Worm (Caenorhabditis elegans) whole organism, L4 larva: ENCODE results near the gene isw-1.

Experiments used
- D1046.2 ChIP-seq: fragments of 200-800 bp; sonication (Bioruptor generic); IDR thresholded peaks from 2 replicates; pipeline ENCODE4 v1.3.6; 2022; ENCODE audit warnings: missing genetic modification characterization, missing compliant biosample characterization
- F37D6.2 ChIP-seq: sonication (generic microtip); optimal IDR thresholded peaks from 2 replicates; lab custom pipeline; 2016; ENCODE audit warnings: mild to moderate bottlenecking, missing genetic modification characterization, missing compliant biosample characterization
- F49E8.2 ChIP-seq: sonication (generic microtip); optimal IDR thresholded peaks from 2 replicates; lab custom pipeline; 2016; ENCODE audit warnings: missing compliant biosample characterization, mild to moderate bottlenecking, missing genetic modification characterization, borderline replicate concordance
- T26A8.4 ChIP-seq: fragments of 200-800 bp; sonication (Bioruptor generic); IDR thresholded peaks from 2 replicates; pipeline ENCODE4 v1.3.6; 2022; ENCODE audit warnings: missing genetic modification characterization, missing compliant biosample characterization
- Y48G9A.11 ChIP-seq: fragments of 200-800 bp; sonication (Bioruptor generic); IDR thresholded peaks from 2 replicates; pipeline ENCODE4 v1.3.6; 2022; ENCODE audit warnings: missing genetic modification reagents, missing genetic modification characterization, missing compliant biosample characterization
- Y5F2A.4 ChIP-seq: fragments of 200-800 bp; sonication (Bioruptor generic); optimal IDR thresholded peaks from 2 replicates; lab custom pipeline; 2018; ENCODE audit warnings: mild to moderate bottlenecking, missing genetic modification characterization, missing compliant biosample characterization
- Y75B8A.6 ChIP-seq: fragments of 200-800 bp; sonication (Bioruptor generic); IDR thresholded peaks from 2 replicates; pipeline ENCODE4 v1.3.6; 2022; ENCODE audit warnings: missing genetic modification reagents, missing genetic modification characterization, missing compliant biosample characterization
- ZK337.2 ChIP-seq: fragments of 200-800 bp; sonication (Bioruptor generic); IDR thresholded peaks from 2 replicates; pipeline ENCODE4 v1.3.6; 2022; ENCODE audit warnings: missing genetic modification reagents, missing genetic modification characterization, missing compliant biosample characterization
- aha-1 ChIP-seq: fragments of 150-350 bp; peaks from one replicate; lab custom pipeline; 2014; ENCODE audit warnings: missing biosample characterization, missing genetic modification characterization
- ama-1 ChIP-seq: fragments of 150-350 bp; optimal IDR thresholded peaks from 2 replicates; lab custom pipeline; 2014; ENCODE audit warnings: inconsistent platforms, mixed read lengths
- arid-1 ChIP-seq: fragments of 200-800 bp; sonication (Bioruptor generic); conservative IDR thresholded peaks from 2 replicates; pipeline ENCODE4 v1.3.6; 2022; ENCODE audit warnings: missing genetic modification reagents, missing genetic modification characterization, missing compliant biosample characterization
- attf-4 ChIP-seq: sonication (generic microtip); optimal IDR thresholded peaks from 3 replicates; lab custom pipeline; 2017; ENCODE audit warnings: missing biosample characterization, missing genetic modification characterization
- ceh-28 ChIP-seq: fragments of 150-350 bp; optimal IDR thresholded peaks from 2 replicates; lab custom pipeline; 2014; ENCODE audit warnings: missing biosample characterization, missing genetic modification reagents, missing genetic modification characterization
- ceh-62 ChIP-seq: sonication (generic microtip); optimal IDR thresholded peaks from 2 replicates; lab custom pipeline; 2017; ENCODE audit warnings: missing biosample characterization, missing genetic modification characterization
- ctbp-1 ChIP-seq: fragments of 200-800 bp; sonication (Bioruptor generic); IDR thresholded peaks from 2 replicates; pipeline ENCODE4 v1.3.6; 2022; ENCODE audit warnings: missing genetic modification reagents, missing genetic modification characterization, missing compliant biosample characterization
- dpl-1 ChIP-seq: fragments of 150-350 bp; optimal IDR thresholded peaks from 2 replicates; lab custom pipeline; 2014; ENCODE audit warnings: missing biosample characterization, missing genetic modification reagents, missing genetic modification characterization
- fkh-10 ChIP-seq: fragments of 150-350 bp; optimal IDR thresholded peaks from 2 replicates; lab custom pipeline; 2014; ENCODE audit warnings: missing biosample characterization, missing genetic modification reagents, missing genetic modification characterization
- fos-1 ChIP-seq: fragments of 150-350 bp; optimal IDR thresholded peaks from 2 replicates; lab custom pipeline; 2014; ENCODE audit warnings: missing biosample characterization, missing genetic modification characterization
- hif-1 ChIP-seq, 2 experiments: sonication (generic microtip); optimal IDR thresholded peaks; 2 replicates each; lab custom pipeline; 2016 to 2017; ENCODE audit warnings: missing compliant biosample characterization in 2 of 2, missing genetic modification characterization in 2 of 2, missing genetic modification reagents in 2 of 2, missing genotype in 2 of 2, mild to moderate bottlenecking in 1 of 2
- hlh-11 ChIP-seq: fragments of 200-800 bp; sonication (Bioruptor generic); optimal IDR thresholded peaks from 2 replicates; lab custom pipeline; 2018; ENCODE audit warnings: mild to moderate bottlenecking, missing genetic modification characterization, missing compliant biosample characterization
- hlh-30 ChIP-seq: sonication (generic microtip); optimal IDR thresholded peaks from 2 replicates; lab custom pipeline; 2017; ENCODE audit warnings: antibody characterized with exemption, mild to moderate bottlenecking, missing genetic modification characterization, missing compliant biosample characterization; ENCODE audit not compliant: insufficient read depth
- hmg-1.1 ChIP-seq: fragments of 200-800 bp; sonication (Bioruptor generic); IDR thresholded peaks from 2 replicates; pipeline ENCODE4 v1.3.6; 2022; ENCODE audit warnings: missing genetic modification reagents, missing genetic modification characterization, missing compliant biosample characterization
- lin-1 ChIP-seq: fragments of 200-800 bp; sonication (Bioruptor generic); IDR thresholded peaks from 2 replicates; pipeline ENCODE4 v1.3.6; 2022; ENCODE audit warnings: missing genetic modification reagents, missing genetic modification characterization, missing compliant biosample characterization
- lin-15B ChIP-seq: fragments of 150-350 bp; sonication (generic microtip); optimal IDR thresholded peaks from 3 replicates; lab custom pipeline; 2014; ENCODE audit warnings: missing biosample characterization, missing genetic modification characterization
- lin-29 ChIP-seq: fragments of 200-800 bp; sonication (Bioruptor generic); IDR thresholded peaks from 2 replicates; pipeline ENCODE4 v1.3.6; 2022; ENCODE audit warnings: missing genetic modification reagents, missing genetic modification characterization, missing compliant biosample characterization
- lsy-2 ChIP-seq, 2 experiments: fragments of 150-350 bp in 1 of 2; sonication (generic microtip) in 1 of 2; optimal IDR thresholded peaks; 2 replicates each; lab custom pipeline; 2014 to 2017; ENCODE audit warnings: missing biosample characterization in 2 of 2, missing genetic modification characterization in 2 of 2
- madf-9 ChIP-seq: fragments of 200-800 bp; sonication (Bioruptor generic); conservative IDR thresholded peaks from 2 replicates; pipeline ENCODE4 v1.3.6; 2022; ENCODE audit warnings: missing genetic modification reagents, missing genetic modification characterization, missing compliant biosample characterization
- mdt-29 ChIP-seq: fragments of 200-800 bp; sonication (Bioruptor generic); IDR thresholded peaks from 2 replicates; pipeline ENCODE4 v1.3.6; 2022; ENCODE audit warnings: missing genetic modification reagents, missing genetic modification characterization, missing compliant biosample characterization
- mep-1 ChIP-seq: fragments of 150-350 bp; sonication (generic microtip); optimal IDR thresholded peaks from 3 replicates; lab custom pipeline; 2014; ENCODE audit warnings: missing biosample characterization, missing genetic modification characterization
- mes-2 ChIP-seq: sonication (generic microtip); optimal IDR thresholded peaks from 2 replicates; lab custom pipeline; 2016; ENCODE audit warnings: missing genotype, mild to moderate bottlenecking, missing genetic modification characterization, missing compliant biosample characterization; ENCODE audit not compliant: poor library complexity, severe bottlenecking
- mxl-2 ChIP-seq: fragments of 200-800 bp; sonication (Bioruptor generic); conservative IDR thresholded peaks from 2 replicates; pipeline ENCODE4 v1.3.6; 2022; ENCODE audit warnings: missing genetic modification reagents, missing genetic modification characterization, missing compliant biosample characterization
- mxl-3 ChIP-seq: fragments of 200-800 bp; sonication (Bioruptor generic); optimal IDR thresholded peaks from 2 replicates; lab custom pipeline; 2018; ENCODE audit warnings: mild to moderate bottlenecking, missing genetic modification characterization, missing compliant biosample characterization
- nhr-10 ChIP-seq: fragments of 150-350 bp; optimal IDR thresholded peaks from 2 replicates; lab custom pipeline; 2014; ENCODE audit warnings: missing biosample characterization, missing genetic modification characterization
- nhr-11 ChIP-seq: fragments of 150-350 bp; optimal IDR thresholded peaks from 2 replicates; lab custom pipeline; 2014; ENCODE audit warnings: missing biosample characterization, missing genetic modification characterization
- nhr-111 ChIP-seq: fragments of 200-800 bp; sonication (Bioruptor generic); optimal IDR thresholded peaks from 2 replicates; lab custom pipeline; 2018; ENCODE audit warnings: mild to moderate bottlenecking, missing genetic modification characterization, missing compliant biosample characterization
- nhr-25 ChIP-seq: sonication (generic microtip); optimal IDR thresholded peaks from 2 replicates; lab custom pipeline; 2017; ENCODE audit warnings: missing genetic modification characterization, mild to moderate bottlenecking, missing compliant biosample characterization, antibody characterized with exemption, moderate library complexity, borderline replicate concordance; ENCODE audit not compliant: insufficient read depth
- nhr-77 ChIP-seq: fragments of 150-350 bp; optimal IDR thresholded peaks from 2 replicates; lab custom pipeline; 2014; ENCODE audit warnings: missing biosample characterization, missing genetic modification characterization
- pqm-1 ChIP-seq: sonication (generic microtip); optimal IDR thresholded peaks from 2 replicates; lab custom pipeline; 2017; ENCODE audit warnings: missing biosample characterization, missing genetic modification characterization
- rbr-2 ChIP-seq: sonication (generic microtip); optimal IDR thresholded peaks from 2 replicates; lab custom pipeline; 2016; ENCODE audit warnings: missing genotype, missing genetic modification characterization, missing compliant biosample characterization
- saeg-2 ChIP-seq: fragments of 200-800 bp; sonication (Bioruptor generic); IDR thresholded peaks from 2 replicates; pipeline ENCODE4 v1.3.6; 2022; ENCODE audit warnings: missing genetic modification reagents, missing genetic modification characterization, missing compliant biosample characterization
- sdz-12 ChIP-seq: fragments of 200-800 bp; sonication (Bioruptor generic); optimal IDR thresholded peaks from 2 replicates; lab custom pipeline; 2018; ENCODE audit warnings: mild to moderate bottlenecking, missing genetic modification characterization, missing compliant biosample characterization
- tra-1 ChIP-seq: fragments of 200-800 bp; sonication (Bioruptor generic); IDR thresholded peaks from 2 replicates; pipeline ENCODE4 v1.3.6; 2022; ENCODE audit warnings: missing genetic modification reagents, missing genetic modification characterization, missing compliant biosample characterization
- unc-130 ChIP-seq: sonication (generic microtip); optimal IDR thresholded peaks from 2 replicates; lab custom pipeline; 2016; ENCODE audit warnings: missing genetic modification reagents, missing genetic modification characterization, missing compliant biosample characterization
- unc-62 ChIP-seq, 3 experiments: fragments of 150-350 bp in 1 of 3; sonication (generic microtip); optimal IDR thresholded peaks in 2 of 3; peaks in 1 of 3; 1 replicate in 1 of 3; 2 replicates in 2 of 3; lab custom pipeline; 2014 to 2017; ENCODE audit warnings: missing biosample characterization in 3 of 3, missing genetic modification characterization in 3 of 3, missing genetic modification reagents in 3 of 3, missing genotype in 1 of 3

Gene isw-1

DNA sequence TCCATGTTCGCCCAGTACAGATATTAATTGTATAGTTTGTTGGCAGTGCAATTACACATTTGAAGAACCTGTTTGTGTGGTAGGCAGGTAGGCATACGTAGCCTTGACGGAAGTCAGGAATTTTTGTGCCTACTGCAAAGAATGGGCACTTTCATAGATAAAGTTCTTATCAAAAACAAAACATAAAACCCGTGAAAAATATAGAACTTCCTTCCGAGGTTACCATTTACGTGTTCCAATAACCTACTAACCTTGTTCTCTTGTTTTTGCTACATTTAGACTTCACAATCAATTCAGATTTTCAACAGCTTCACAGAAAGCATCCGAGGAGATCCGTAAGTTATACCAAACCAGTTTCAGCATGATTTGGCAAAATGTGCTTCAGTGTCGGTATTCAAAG is 3.4 kb upstream of the isw-1 start, which contains the start of gene F37A4.4:
Gene F37A4.4, plus strand, starts transcription at position 301 of the 400 bp plus-strand sequence.
- TF ChIP-seq tra-1 (GFP tag; lab: Robert Waterston, UW), result no peak
- TF ChIP-seq madf-9 (GFP tag; lab: Robert Waterston, UW), result no peak
- no peak for TF ChIP-seq nhr-10 (tag; lab: Kevin White, UChicago)
- no peak for TF ChIP-seq nhr-25 (tag; lab: Kevin White, UChicago)
- TF ChIP-seq mes-2 (tag; lab: Kevin White, UChicago), result no peak
- no peak for TF ChIP-seq saeg-2 (GFP tag; lab: Robert Waterston, UW)
- TF ChIP-seq pqm-1 (tag; lab: Kevin White, UChicago), result no peak
- no peak for TF ChIP-seq hif-1 (tag; optimal IDR thresholded peaks at IDR 0.05; lab: Kevin White, UChicago)

DNA sequence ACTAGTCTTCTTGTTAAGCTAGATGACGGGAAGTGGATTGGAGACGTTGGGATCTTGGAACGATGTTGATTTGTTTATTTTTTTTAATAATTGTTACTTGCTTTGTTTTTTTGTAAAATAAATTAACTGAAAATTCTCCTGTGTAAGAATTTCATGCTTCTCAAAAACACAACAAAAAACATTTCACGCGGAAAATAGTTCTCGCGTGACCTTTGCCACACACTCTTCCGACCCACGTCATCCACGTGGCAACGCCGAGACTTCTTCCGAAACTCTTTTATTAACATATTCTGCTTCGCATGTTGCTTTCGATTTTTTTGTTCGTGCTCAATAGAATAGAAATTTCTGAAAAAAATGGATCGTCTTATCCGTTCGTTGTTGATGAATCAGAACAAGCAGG is 1.7 kb upstream of the isw-1 start, which contains the start of gene F37A4.5:
Gene F37A4.5, plus strand, starts transcription at position 301 of the 400 bp plus-strand sequence.
- TF ChIP-seq lin-29 (GFP tag; lab: Robert Waterston, UW), result no peak
- peak; percentile 31 for TF ChIP-seq F49E8.2 (tag; lab: Kevin White, UChicago)

DNA sequence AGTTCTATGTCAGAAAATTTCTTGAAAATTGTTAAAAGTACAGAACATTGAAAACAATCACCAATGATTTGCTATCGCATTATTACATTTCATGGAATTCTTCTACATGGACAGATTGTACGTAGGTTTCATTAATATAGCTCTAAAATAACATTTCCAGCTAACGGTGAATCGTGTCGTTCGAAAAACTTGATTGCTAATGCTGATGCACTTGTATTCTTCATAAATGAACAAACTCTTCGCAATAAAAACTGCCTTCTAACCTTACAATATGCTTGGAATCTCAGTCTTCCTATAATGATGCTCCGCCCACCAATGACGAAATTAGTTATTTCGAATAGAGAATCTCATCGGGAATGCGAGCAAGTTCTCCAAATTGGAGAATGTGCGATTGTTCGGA is 4.4 kb downstream of the isw-1 start, which contains the start of gene F37A4.6:
Gene F37A4.6, plus strand, starts transcription at position 301 of the 400 bp plus-strand sequence.
- no peak for TF ChIP-seq sdz-12 (GFP tag; lab: Kevin White, UChicago)
- no peak for TF ChIP-seq hlh-30 (tag; lab: Kevin White, UChicago)
- TF ChIP-seq madf-9 (GFP tag; lab: Robert Waterston, UW), result no peak
- no peak for TF ChIP-seq fos-1 (tag; lab: Kevin White, UChicago)
- TF ChIP-seq dpl-1 (GFP tag; lab: Kevin White, UChicago), result no peak
- TF ChIP-seq hlh-11 (tag; lab: Kevin White, UChicago), result no peak
- no peak for TF ChIP-seq nhr-111 (GFP tag; lab: Kevin White, UChicago)
- TF ChIP-seq aha-1, result no peak
- no peak for TF ChIP-seq mxl-3
- no peak for TF ChIP-seq ceh-28 (tag; lab: Kevin White, UChicago)
- no peak for TF ChIP-seq nhr-77 (tag; lab: Kevin White, UChicago)
- no peak for TF ChIP-seq nhr-11
- TF ChIP-seq mxl-2, result no peak
- TF ChIP-seq unc-130, result no peak
- no peak for TF ChIP-seq Y5F2A.4 (GFP tag; lab: Kevin White, UChicago)
- TF ChIP-seq lsy-2 (tag; optimal IDR thresholded peaks at IDR 0.05; lab: Kevin White, UChicago), result no peak
- TF ChIP-seq arid-1, result no peak
- no peak for TF ChIP-seq mdt-29 (GFP tag; lab: Robert Waterston, UW)
- TF ChIP-seq lin-15B (tag; lab: Kevin White, UChicago), result no peak
- TF ChIP-seq D1046.2 (GFP tag; lab: Robert Waterston, UW), result no peak
- TF ChIP-seq, all 104 proteins: peak for 0

DNA sequence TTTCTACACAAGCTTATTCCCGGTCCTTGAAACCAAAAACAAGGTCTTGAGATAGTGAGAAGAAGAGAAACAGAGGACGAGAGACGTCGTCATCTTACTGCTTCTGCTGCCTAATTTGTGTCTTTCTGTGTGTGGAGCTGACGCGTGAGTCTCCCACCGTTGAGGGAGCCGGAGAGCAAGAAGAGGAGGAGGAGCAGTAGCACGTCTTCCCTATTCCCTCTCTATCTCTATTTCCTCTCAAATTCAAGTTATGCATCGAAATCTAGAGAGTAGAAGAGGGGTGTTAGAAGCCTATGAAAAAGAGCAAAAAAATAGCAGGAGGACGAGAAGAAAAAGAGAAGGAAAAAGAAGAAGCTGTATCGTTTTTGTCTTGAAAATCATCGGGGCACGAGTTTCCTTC is 14.7 kb downstream of the isw-1 start:
- TF ChIP-seq T26A8.4 (GFP tag; lab: Robert Waterston, UW) (no peak), ceh-62 (tag; lab: Kevin White, UChicago) (no peak), fkh-10 (GFP tag; lab: Kevin White, UChicago) (peak; percentile 59), hlh-11 (tag; lab: Kevin White, UChicago) (no peak), ctbp-1 (GFP tag; lab: Robert Waterston, UW) (0 out of 2 replicates have a peak, but pooled peaks have one; percentile 48), Y75B8A.6 (GFP tag; lab: Robert Waterston, UW) (no peak), rbr-2 (tag; lab: Kevin White, UChicago) (peak; percentile 65), mep-1 (tag; lab: Kevin White, UChicago) (peak; percentile 63), hlh-30 (tag; lab: Kevin White, UChicago) (peak; percentile 54), unc-62 (GFP tag; optimal IDR thresholded peaks at IDR 0.05 in 1 of 2; lab: Kevin White, UChicago) (peak in 1 of 2 experiments; percentile 3), unc-62 (tag; optimal IDR thresholded peaks at IDR 0.05; lab: Kevin White, UChicago) (no peak), D1046.2 (GFP tag; lab: Robert Waterston, UW) (no peak), F37D6.2 (tag; lab: Kevin White, UChicago) (peak; percentile 25), attf-4 (tag; lab: Kevin White, UChicago) (no peak), hmg-1.1 (GFP tag; lab: Robert Waterston, UW) (peak; percentile 66), ZK337.2 (no peak), nhr-77 (tag; lab: Kevin White, UChicago) (no peak), ama-1 (lab: Kevin White, UChicago) (no peak), lin-1 (GFP tag; lab: Robert Waterston, UW) (no peak), fos-1 (tag; lab: Kevin White, UChicago) (no peak), nhr-25 (tag; lab: Kevin White, UChicago) (no peak), mxl-3 (no peak), Y48G9A.11 (GFP tag; lab: Robert Waterston, UW) (no peak)
